Fruit fly (Drosophila melanogaster): ENCODE measurements around the gene CG32081.

CG32081 gene

dm6 chr3L:11046559-11046958, 19.2 kb downstream of the CG32081 start (continued):
- TF ChIP-seq z (GFP tag; IDR thresholded peaks at IDR 0.05), result peak; percentile 87
- TF ChIP-seq CG9876 (GFP tag; optimal IDR thresholded peaks at IDR 0.05), result no peak
- peak; percentile 26 for TF ChIP-seq nerfin-1 (tag; optimal IDR thresholded peaks at IDR 0.05)
- peak; percentile 40; the same call in 1 of the 2 replicates for TF ChIP-seq chm (GFP tag; IDR thresholded peaks at IDR 0.05)
- TF ChIP-seq CG7357 (GFP tag; IDR thresholded peaks at IDR 0.05), result no peak
- TF ChIP-seq CG17385 (GFP tag; optimal IDR thresholded peaks at IDR 0.05), result peak; percentile 0
- TF ChIP-seq CG13775 (GFP tag; optimal IDR thresholded peaks at IDR 0.05), result no peak
- no peak for TF ChIP-seq Hmr (GFP tag; optimal IDR thresholded peaks at IDR 0.05)
- peak; percentile 52 for TF ChIP-seq pros (GFP tag; optimal IDR thresholded peaks at IDR 0.05)
- peak; percentile 22 for TF ChIP-seq CG2875 (GFP tag; optimal IDR thresholded peaks at IDR 0.05)
- no peak for TF ChIP-seq pan (optimal IDR thresholded peaks at IDR 0.05)
- TF ChIP-seq pan (GFP tag; optimal IDR thresholded peaks at IDR 0.05 in 1 of 2, IDR thresholded peaks at IDR 0.05 in 1 of 2), result peak in 1 of 2 experiments; percentile 18
- TF ChIP-seq Deaf1 (tag; optimal IDR thresholded peaks at IDR 0.05), result peak; percentile 89
- TF ChIP-seq ttk (GFP tag; IDR thresholded peaks at IDR 0.05), result no peak
- no peak for TF ChIP-seq CG15479 (GFP tag; optimal IDR thresholded peaks at IDR 0.05)
- 0 out of 3 replicates have a peak, but pooled peaks have one; percentile 18 for TF ChIP-seq Opbp (GFP tag; IDR thresholded peaks at IDR 0.05; ENCODE audit: partially characterized antibody)
- TF ChIP-seq Dbx (GFP tag; IDR thresholded peaks at IDR 0.05), result no peak
- TF ChIP-seq schlank (tag; optimal IDR thresholded peaks at IDR 0.05), result no peak
- no peak for TF ChIP-seq unc-4 (GFP tag; IDR thresholded peaks at IDR 0.05; ENCODE audit: partially characterized antibody)
- no peak for TF ChIP-seq Dfd (GFP tag; optimal IDR thresholded peaks at IDR 0.05)
- TF ChIP-seq crol (GFP tag; IDR thresholded peaks at IDR 0.05), result peak; percentile 91
- TF ChIP-seq cad (GFP tag; optimal IDR thresholded peaks at IDR 0.05), result peak; percentile 29
- peak; percentile 81 for TF ChIP-seq CG13894 (tag; optimal IDR thresholded peaks at IDR 0.05)
- no peak for TF ChIP-seq CG10147 (GFP tag; optimal IDR thresholded peaks at IDR 0.05)
- TF ChIP-seq CG2199 (GFP tag; IDR thresholded peaks at IDR 0.05), result 0 out of 3 replicates have a peak, but pooled peaks have one; percentile 16
- TF ChIP-seq CG4707 (GFP tag; optimal IDR thresholded peaks at IDR 0.05), result no peak

- TF ChIP-seq eyg (GFP tag; optimal IDR thresholded peaks at IDR 0.05) (peak; percentile 37), Atf3 (GFP tag; optimal IDR thresholded peaks at IDR 0.05) (peak; percentile 73), Abd-B (GFP tag; optimal IDR thresholded peaks at IDR 0.05) (no peak), CG17912 (GFP tag; optimal IDR thresholded peaks at IDR 0.05) (peak; percentile 85), kni (GFP tag; optimal IDR thresholded peaks at IDR 0.05) (no peak), CG10321 (GFP tag; IDR thresholded peaks at IDR 0.05) (no peak), wek (GFP tag; optimal IDR thresholded peaks at IDR 0.05) (peak; percentile 65), Lhr (GFP tag; optimal IDR thresholded peaks at IDR 0.05) (peak; percentile 72), sc (optimal IDR thresholded peaks at IDR 0.05) (no peak), sc (GFP tag; optimal IDR thresholded peaks at IDR 0.05) (peak; percentile 63), CG31224 (GFP tag; IDR thresholded peaks at IDR 0.05) (peak; percentile 39; the same call in 1 of the 2 replicates), luna (GFP tag; optimal IDR thresholded peaks at IDR 0.05) (no peak), ftz-f1 (GFP tag; optimal IDR thresholded peaks at IDR 0.05) (peak; percentile 41), CG6689 (GFP tag; IDR thresholded peaks at IDR 0.05) (0 out of 2 replicates have a peak, but pooled peaks have one; percentile 19), tup (GFP tag; optimal IDR thresholded peaks at IDR 0.05) (no peak), sens (GFP tag) (peak; percentile 94), rib (GFP tag; IDR thresholded peaks at IDR 0.05) (no peak), Hmr (GFP tag; optimal IDR thresholded peaks at IDR 0.05) (peak; percentile 75), lilli (GFP tag; optimal IDR thresholded peaks at IDR 0.05) (peak; percentile 69), CG4707 (GFP tag; optimal IDR thresholded peaks at IDR 0.05) (peak; percentile 54), NFAT (GFP tag; IDR thresholded peaks at IDR 0.05) (peak; percentile 95), CG7987 (GFP tag; optimal IDR thresholded peaks at IDR 0.05) (peak; percentile 85), zf30C (GFP tag; optimal IDR thresholded peaks at IDR 0.05) (no peak), CG14050 (GFP tag; IDR thresholded peaks at IDR 0.05) (peak; percentile 49; the same call in 2 of the 3 replicates), schlank (tag; optimal IDR thresholded peaks at IDR 0.05) (peak; percentile 42), CkIIα-i1 (GFP tag; IDR thresholded peaks at IDR 0.05) (no peak), CG4730 (GFP tag; IDR thresholded peaks at IDR 0.05) (peak; percentile 52; the same call in 1 of the 2 replicates), CG6765 (GFP tag; optimal IDR thresholded peaks at IDR 0.05) (peak; percentile 42)
Measured at dm6 chr3L:11047877-11048276, 20.5 kb downstream of the CG32081 start.

Measured in whole organism, embryonic.